Worm (Caenorhabditis elegans) whole organism, midembryonic: ENCODE data around the gene Y54G2A.72.

ENCODE experiments used
- cog-1 ChIP-seq: sonication (generic microtip); optimal IDR thresholded peaks from 2 replicates; lab custom pipeline; 2016; ENCODE audit warnings: missing genetic modification characterization, missing compliant biosample characterization
- flt-1 ChIP-seq: fragments of 200-800 bp; sonication (Bioruptor generic); IDR thresholded peaks from 2 replicates; pipeline ENCODE4 v1.3.6; 2022; ENCODE audit warnings: missing genetic modification characterization, missing compliant biosample characterization
- klf-2 ChIP-seq: fragments of 200-800 bp; sonication (Bioruptor generic); conservative IDR thresholded peaks from 2 replicates; pipeline ENCODE4 v1.3.6; 2022; ENCODE audit warnings: missing genetic modification reagents, missing genetic modification characterization, missing compliant biosample characterization
- ref-1 ChIP-seq: fragments of 200-800 bp; sonication (Bioruptor generic); conservative IDR thresholded peaks from 2 replicates; pipeline ENCODE4 v1.3.6; 2022; ENCODE audit warnings: missing genetic modification reagents, missing genetic modification characterization, missing compliant biosample characterization
- ztf-23 ChIP-seq: fragments of 200-800 bp; sonication (Bioruptor generic); IDR thresholded peaks from 2 replicates; pipeline ENCODE4 v1.3.6; 2022; ENCODE audit warnings: missing genetic modification reagents, missing genetic modification characterization, missing compliant biosample characterization

DNA sequence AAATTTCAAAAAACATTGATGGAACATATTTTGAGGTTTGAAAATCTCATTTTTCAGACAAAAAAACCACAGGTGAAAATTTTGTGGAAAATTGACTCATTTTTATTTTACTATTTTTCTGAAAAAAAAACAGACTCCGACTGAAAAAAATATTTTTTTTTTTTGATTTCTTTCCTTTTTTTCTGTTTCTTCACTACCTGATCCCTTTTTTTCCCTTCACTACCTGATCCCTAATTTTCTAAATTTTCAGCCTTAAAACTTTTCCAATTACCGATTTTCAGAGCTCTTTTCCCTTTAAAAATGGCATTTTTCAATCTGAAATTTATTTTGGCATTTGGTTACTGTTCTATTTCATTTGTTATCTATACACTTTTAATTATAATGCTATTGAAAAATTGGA lies 15.6 kb upstream of the Y54G2A.72 start, which contains the start of gene Y54G2A.77:
- TF ChIP-seq cog-1 (tag; lab: Kevin White, UChicago) (no peak), ref-1 (no peak), klf-2 (GFP tag; lab: Robert Waterston, UW) (no peak), flt-1 (GFP tag; lab: Robert Waterston, UW) (no peak), ztf-23 (GFP tag; lab: Robert Waterston, UW) (no peak)
